Worm (Caenorhabditis elegans) whole organism, L3 larva: Measurements from ENCODE around the gene T28D6.4.

Experiments used
- ZK546.5 ChIP-seq: sonication (generic microtip); optimal IDR thresholded peaks from 2 replicates; lab custom pipeline; 2017; ENCODE audit warnings: missing biosample characterization, missing genetic modification characterization
- hmg-11 ChIP-seq: sonication (generic microtip); optimal IDR thresholded peaks from 2 replicates; lab custom pipeline; 2016; ENCODE audit warnings: missing genetic modification characterization, missing compliant biosample characterization
- ztf-4 ChIP-seq: fragments of 150-350 bp; optimal IDR thresholded peaks from 2 replicates; lab custom pipeline; 2014; ENCODE audit warnings: missing biosample characterization, missing genetic modification characterization

ce11 chrIII:11333032-11333732, 27.1 kb upstream of the T28D6.4 start, which contains the start of gene T28D6.5:
- TF ChIP-seq ZK546.5 (tag; lab: Kevin White, UChicago) (no peak), ztf-4 (no peak), hmg-11 (tag; lab: Kevin White, UChicago) (no peak)
